Fruit fly (Drosophila melanogaster) Kc167 (cell line): ENCODE data around the gene Ing5.

Source experiments
- Myc ChIP-seq: fragments of >200 bp; optimal IDR thresholded peaks from 2 replicates; lab custom pipeline; 2017; ENCODE audit warnings: missing external identifiers
- Sin3A ChIP-seq: fragments of >200 bp; optimal IDR thresholded peaks from 2 replicates; lab custom pipeline; 2018; ENCODE audit warnings: missing external identifiers
- h ChIP-seq: fragments of >200 bp; optimal IDR thresholded peaks from 3 replicates; lab custom pipeline; 2018; ENCODE audit warnings: missing external identifiers
- insv ChIP-seq: fragments of >200 bp; optimal IDR thresholded peaks from 3 replicates; lab custom pipeline; 2018; ENCODE audit warnings: missing external identifiers
- psq ChIP-seq: fragments of >200 bp; optimal IDR thresholded peaks from 2 replicates; lab custom pipeline; 2017; ENCODE audit warnings: missing external identifiers
- ttk ChIP-seq: sonication (Bioruptor generic); optimal IDR thresholded peaks from 2 replicates; lab custom pipeline; 2017; ENCODE audit warnings: missing external identifiers

The Ing5 gene

DNA sequence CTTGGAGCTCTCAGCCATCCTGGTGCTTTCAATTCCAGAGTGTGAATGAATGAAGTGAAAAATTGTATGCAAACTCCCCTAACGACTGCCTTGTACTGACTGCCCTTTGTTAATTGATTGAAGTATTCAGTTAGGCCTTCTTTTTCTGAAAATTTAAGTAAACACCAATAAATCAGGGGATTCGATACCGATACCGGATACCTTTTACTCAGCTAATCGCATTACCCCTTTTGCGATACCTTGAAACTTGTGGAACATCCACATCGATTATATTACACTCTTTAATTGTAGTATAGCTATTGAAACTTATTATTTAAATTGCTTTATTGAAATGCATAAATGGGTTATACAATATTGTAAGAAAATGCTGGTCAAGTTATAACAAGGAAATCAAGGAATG, 9.0 kb upstream of the Ing5 start, which contains the start of gene CG16957:
Gene CG16957 (minus strand): TSS at position 101 of the 400 bp plus-strand sequence.
- TF ChIP-seq psq (lab: Kevin White, UChicago) (no peak), h (lab: Kevin White, UChicago) (no peak), Myc (lab: Kevin White, UChicago) (no peak), ttk (lab: Kevin White, UChicago) (no peak)

DNA sequence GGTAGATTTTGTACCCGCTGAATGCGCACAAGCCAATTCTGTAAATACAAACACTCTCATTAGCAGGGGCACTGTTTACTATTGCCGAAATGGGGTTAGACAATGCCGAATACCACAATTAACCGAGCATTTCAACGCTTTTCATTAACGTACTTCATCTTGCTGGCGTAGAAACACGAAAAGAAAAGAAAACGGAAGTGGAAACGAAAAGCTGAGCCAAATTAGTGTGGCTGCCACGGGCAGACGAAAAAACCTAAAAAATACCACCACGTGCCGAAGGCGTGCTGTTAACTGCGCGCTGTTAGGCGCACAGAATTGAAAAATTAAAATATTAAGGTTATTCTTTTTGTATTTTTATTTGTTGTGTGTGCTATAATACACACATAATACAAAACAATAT, 7.8 kb upstream of the Ing5 start, which contains the start of gene RpL24:
Gene RpL24 (minus strand): TSS at position 229 of the 400 bp plus-strand sequence.
- TF ChIP-seq Sin3A: no peak
- TF ChIP-seq ttk (lab: Kevin White, UChicago): no peak
- TF ChIP-seq insv (lab: Kevin White, UChicago): no peak
- no peak for TF ChIP-seq Myc (lab: Kevin White, UChicago)
- no peak for TF ChIP-seq h (lab: Kevin White, UChicago)
- TF ChIP-seq psq (lab: Kevin White, UChicago): no peak

DNA sequence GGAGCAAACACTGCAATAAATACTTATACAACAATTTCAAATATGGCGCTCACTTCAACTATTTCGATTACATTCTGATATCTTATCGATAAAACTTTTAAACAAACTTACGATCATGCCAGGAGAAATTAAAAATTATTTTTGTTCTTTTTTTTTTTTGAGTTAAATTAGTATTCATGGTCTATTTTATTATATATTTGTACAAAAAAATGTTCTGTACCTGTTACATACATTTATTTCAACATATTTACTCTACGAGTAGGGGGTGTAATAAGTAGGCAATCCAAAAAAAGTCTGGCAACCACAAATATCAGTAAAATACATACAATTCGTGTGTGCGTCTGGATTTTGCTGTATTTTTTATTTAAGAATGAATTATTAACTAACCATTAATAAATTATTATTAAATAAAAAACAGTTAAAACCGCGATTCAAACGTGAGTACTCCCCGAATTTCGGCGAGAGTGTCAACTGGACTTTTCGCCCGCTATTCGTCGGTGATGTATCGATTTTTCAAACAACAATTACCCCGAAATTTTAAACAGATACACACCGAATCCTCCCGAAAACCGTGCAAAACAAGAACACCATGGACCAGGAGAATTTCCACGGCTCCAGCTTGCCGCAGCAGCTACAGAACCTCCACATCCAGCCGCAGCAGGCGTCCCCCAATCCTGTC, 4.6 kb downstream of the Ing5 start, which contains the start of gene loqs:
Gene loqs (plus strand): TSS at position 302 of the 679 bp plus-strand sequence.
- TF ChIP-seq h (lab: Kevin White, UChicago) (no peak), insv (lab: Kevin White, UChicago) (no peak), Myc (lab: Kevin White, UChicago) (no peak), psq (lab: Kevin White, UChicago) (no peak), ttk (lab: Kevin White, UChicago) (no peak), Sin3A (no peak)

DNA sequence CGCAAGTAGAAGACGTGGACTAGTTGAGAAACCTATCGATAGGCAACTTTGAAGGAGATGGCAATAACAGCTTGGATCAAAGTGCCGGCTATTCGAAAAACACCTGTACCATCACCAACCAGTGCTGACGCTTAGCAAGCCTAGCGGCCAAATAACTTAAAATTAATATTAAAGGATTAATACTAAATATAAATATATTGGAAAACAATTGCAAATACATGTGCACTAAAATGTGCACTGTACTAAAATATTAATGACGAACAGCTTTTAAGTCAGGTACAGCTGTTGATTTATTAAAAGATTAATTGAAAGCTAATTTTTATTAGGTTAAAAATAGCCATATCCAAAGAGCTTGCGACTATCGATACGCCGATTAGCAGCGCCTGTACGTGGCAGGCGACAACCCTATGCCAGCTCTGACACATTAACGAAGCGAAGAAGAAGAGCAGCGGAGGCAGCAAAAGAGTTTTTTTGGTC, 8.6 kb downstream of the Ing5 start, which contains the start of the genes CG9302 and beta'COP:
Gene CG9302 (minus strand): TSS at position 51 of the 477 bp plus-strand sequence.
Gene beta'COP (plus strand): TSS at position 415 of the 477 bp plus-strand sequence.
- TF ChIP-seq insv (lab: Kevin White, UChicago) (no peak), Sin3A (peak; percentile 51)

DNA sequence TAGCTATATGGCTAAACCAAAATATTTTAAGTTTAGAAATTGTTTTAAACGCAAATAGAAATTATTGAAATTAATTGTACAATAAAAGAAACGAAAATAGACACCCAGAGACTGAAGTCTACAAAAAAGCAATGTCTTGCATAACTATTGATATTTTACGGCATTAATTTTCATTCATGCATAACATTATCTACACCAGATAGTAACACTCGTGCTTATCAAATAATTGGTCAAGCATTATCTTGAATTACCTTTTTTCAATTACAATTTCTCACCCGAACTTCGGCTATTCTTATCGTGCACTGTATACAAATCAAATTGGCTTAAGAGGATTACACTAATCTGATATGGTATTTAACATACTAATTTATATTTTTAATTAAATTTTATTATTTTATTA, 11.0 kb downstream of the Ing5 start:
- no peak for TF ChIP-seq Sin3A
- no peak for TF ChIP-seq Myc (lab: Kevin White, UChicago)

DNA sequence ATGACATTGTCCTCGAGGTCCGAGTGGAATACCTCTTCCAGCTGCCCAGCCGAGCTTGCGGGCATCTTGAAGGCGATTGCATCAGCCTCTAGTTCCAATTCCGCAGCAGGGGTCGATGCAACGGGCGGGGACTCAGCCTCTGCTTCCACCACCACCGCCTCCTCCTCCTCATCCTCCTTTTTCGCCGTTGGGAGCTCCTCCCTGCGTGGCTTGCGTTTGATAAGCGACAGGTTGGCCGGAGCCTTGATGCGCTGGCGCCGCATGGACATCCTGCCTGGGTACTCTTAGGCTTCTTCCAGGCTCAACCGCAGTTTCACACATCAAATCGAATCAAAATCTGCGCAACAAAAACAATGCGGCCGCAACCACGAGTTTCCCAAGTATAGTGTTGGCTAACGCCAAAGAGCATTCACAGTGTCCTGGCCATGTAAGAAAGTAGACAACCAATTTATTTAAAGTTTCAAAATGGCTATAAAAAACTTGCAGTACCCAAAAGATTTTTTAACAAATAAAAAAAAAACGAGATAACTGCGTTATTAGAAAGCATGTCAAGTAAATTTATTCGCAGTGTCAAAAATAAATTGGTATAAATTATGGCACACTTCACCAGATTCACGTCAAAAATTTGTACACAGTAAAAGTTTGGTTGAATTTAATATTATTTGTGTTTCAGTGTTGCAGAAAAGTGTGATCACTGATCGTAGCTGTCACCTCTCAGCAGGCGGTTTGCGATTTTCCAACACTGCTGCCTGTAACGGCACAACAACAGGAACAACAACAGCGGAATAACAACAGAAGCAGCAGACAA, 13.5 kb downstream of the Ing5 start, which contains the start of the genes Bdp1 and CG6565:
Gene Bdp1 (minus strand): TSS at position 456 of the 808 bp plus-strand sequence.
Gene CG6565 (plus strand): TSS at position 585 of the 808 bp plus-strand sequence.
- TF ChIP-seq insv (lab: Kevin White, UChicago) (no peak), Myc (lab: Kevin White, UChicago) (no peak), h (lab: Kevin White, UChicago) (no peak), ttk (lab: Kevin White, UChicago) (no peak), Sin3A (no peak), psq (lab: Kevin White, UChicago) (no peak)

DNA sequence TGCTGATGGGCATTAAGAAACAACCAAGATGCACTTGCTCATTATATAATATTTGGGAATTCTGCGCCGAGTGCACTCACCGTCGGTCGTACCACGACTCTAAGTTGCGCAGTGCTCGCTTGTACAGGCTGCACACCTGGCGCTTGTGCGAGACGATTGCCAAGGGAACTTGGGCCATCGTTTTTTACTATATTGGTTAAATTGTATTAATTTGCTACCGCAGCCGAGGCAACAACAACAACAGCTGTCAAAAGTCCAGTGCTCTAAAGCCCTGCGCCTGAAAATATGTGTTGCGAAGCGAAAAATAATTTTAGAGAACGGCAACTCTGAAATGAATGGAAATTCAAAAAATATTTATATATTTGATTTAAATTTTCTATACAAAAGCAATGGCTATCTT, 16.4 kb downstream of the Ing5 start, which contains the start of gene ND-B22:
Gene ND-B22 (minus strand): TSS at position 349 of the 400 bp plus-strand sequence.
- TF ChIP-seq ttk (lab: Kevin White, UChicago): no peak
- no peak for TF ChIP-seq insv (lab: Kevin White, UChicago)
- TF ChIP-seq Sin3A: no peak
- TF ChIP-seq psq (lab: Kevin White, UChicago): no peak
- no peak for TF ChIP-seq Myc (lab: Kevin White, UChicago)
- TF ChIP-seq h (lab: Kevin White, UChicago): no peak

DNA sequence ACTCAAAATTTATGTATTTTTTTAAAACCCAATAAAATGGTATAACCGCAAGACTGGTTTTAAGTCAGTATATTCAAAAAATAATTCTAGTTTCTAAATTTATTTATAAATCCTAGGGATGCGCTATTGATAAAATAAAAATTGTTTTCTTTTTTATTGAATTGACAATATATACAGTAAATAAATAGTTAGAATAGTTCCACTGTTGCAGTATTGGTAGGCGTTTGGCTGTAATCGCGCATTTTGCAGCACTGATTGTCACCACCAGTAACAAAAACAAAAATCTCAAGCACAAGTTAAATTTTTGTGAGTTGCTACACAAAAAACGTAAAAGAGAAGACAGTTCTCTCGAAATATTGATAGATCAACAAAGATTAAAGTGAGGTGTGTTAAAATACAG, 18.2 kb downstream of the Ing5 start, which contains the start of gene CG31855:
Gene CG31855 (plus strand): TSS at position 265 of the 400 bp plus-strand sequence.
- TF ChIP-seq insv (lab: Kevin White, UChicago) (no peak), Sin3A (no peak), Myc (lab: Kevin White, UChicago) (no peak), psq (lab: Kevin White, UChicago) (no peak), ttk (lab: Kevin White, UChicago) (no peak), h (lab: Kevin White, UChicago) (no peak)

DNA sequence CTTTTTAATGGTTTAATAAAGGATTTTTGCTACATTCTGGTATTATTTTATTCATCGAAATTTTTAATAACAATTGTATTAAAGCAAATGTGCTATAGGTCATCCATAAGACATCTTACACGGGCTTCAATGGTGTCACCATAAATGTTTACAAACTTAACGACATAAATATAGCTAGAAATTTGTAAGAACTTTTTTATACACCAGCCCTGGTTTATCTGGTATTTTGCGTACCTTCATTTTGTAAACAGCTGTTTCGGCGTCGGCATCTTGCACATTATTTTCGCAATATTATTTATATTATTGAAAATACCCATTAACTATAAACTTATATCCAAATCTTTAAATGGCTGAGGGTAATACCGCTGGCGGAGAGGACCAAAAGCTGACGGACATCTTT, 19.7 kb downstream of the Ing5 start, which contains the start of gene Tap42:
Gene Tap42 (plus strand): TSS at position 240 of the 400 bp plus-strand sequence.
- no peak for TF ChIP-seq psq (lab: Kevin White, UChicago)
- TF ChIP-seq Sin3A: no peak
- no peak for TF ChIP-seq Myc (lab: Kevin White, UChicago)
- TF ChIP-seq ttk (lab: Kevin White, UChicago): no peak
- no peak for TF ChIP-seq h (lab: Kevin White, UChicago)
- TF ChIP-seq insv (lab: Kevin White, UChicago): no peak

DNA sequence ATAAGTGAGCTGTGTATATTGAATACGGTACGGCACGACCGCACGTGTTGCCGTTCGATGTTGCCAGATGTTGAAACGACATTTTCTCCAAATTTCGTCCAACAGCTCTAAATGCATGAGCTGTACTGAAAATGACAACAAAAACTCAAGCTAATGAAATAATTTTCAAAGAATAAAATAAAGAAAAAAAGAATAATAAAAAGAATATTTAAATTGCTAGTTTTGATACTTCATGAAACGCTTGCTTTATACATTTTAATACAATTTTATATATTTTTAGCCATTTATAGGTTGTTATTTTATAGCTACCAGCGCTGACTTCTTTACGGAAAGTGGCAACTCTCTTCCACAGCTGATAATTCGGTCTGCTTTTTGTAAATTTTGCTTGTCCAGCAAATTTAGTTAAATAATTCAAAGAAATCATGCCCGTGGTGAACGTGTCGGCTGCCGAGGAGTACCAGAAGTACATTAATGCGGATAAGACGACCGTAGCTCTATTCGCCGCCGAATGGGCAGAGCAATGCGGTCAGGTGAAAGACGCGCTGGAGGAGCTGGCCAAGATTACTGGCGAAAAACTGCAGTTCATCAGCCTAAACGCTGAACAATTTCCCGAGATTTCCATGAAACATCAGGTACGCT, 20.9 kb downstream of the Ing5 start, which contains the start of the genes Nnp-1 and Grx3:
Gene Nnp-1 (minus strand): TSS at position 81 of the 639 bp plus-strand sequence.
Gene Grx3 (plus strand): TSS at position 339 of the 639 bp plus-strand sequence.
- no peak for TF ChIP-seq Sin3A
- no peak for TF ChIP-seq insv (lab: Kevin White, UChicago)
- TF ChIP-seq h (lab: Kevin White, UChicago): no peak
- TF ChIP-seq ttk (lab: Kevin White, UChicago): no peak
- no peak for TF ChIP-seq psq (lab: Kevin White, UChicago)
- no peak for TF ChIP-seq Myc (lab: Kevin White, UChicago)

DNA sequence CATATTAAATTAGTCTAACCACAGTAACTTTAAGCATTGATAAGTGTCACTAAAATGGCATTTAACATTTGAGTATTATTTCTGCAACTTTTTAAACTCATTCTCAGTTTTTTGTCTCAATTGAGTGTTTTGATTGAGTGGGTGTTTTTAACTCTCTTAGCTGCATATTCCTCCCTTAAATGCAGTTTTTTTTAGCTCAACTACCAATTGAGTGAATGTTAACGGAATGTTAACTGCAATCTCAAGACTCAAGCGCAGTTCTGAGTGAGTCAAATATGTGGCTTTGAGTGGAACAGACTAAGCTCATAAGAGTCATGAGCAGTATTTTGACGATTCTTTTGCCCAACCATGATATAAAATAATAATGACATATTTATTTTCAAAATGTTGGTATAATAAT, 24.2 kb downstream of the Ing5 start:
- no peak for TF ChIP-seq Sin3A
- TF ChIP-seq Myc (lab: Kevin White, UChicago): no peak
- no peak for TF ChIP-seq ttk (lab: Kevin White, UChicago)
- no peak for TF ChIP-seq h (lab: Kevin White, UChicago)
- no peak for TF ChIP-seq psq (lab: Kevin White, UChicago)
- TF ChIP-seq insv (lab: Kevin White, UChicago): no peak
